Fruit fly (Drosophila melanogaster) whole organism, wandering third instar larva: Measurements from ENCODE around the gene CG14718.

Experiments used
- Abd-B ChIP-seq: fragments of >200 bp; optimal IDR thresholded peaks from 2 replicates; lab custom pipeline; 2017; ENCODE audit warnings: missing biosample characterization, missing genetic modification characterization
- HLH106 ChIP-seq: fragments of 200-800 bp; optimal IDR thresholded peaks from 3 replicates; lab custom pipeline; 2019; ENCODE audit warnings: missing biosample characterization, mild to moderate bottlenecking, missing genetic modification characterization, moderate library complexity
- N ChIP-seq: fragments of >200 bp; optimal IDR thresholded peaks from 2 replicates; lab custom pipeline; 2018; ENCODE audit warnings: missing biosample characterization, missing external identifiers, missing genetic modification characterization
- br ChIP-seq: fragments of 200-800 bp; sonication (Bioruptor generic); optimal IDR thresholded peaks from 2 replicates; lab custom pipeline; 2016; ENCODE audit warnings: missing biosample characterization, missing genetic modification characterization
- foxo ChIP-seq, 2 experiments: fragments of 200-800 bp; sonication (Bioruptor generic); optimal IDR thresholded peaks; 2 replicates in 1 of 2; 3 replicates in 1 of 2; lab custom pipeline; 2016 to 2017; ENCODE audit warnings: missing biosample characterization in 2 of 2, missing genetic modification characterization in 2 of 2
- fru ChIP-seq: fragments of 200-800 bp; sonication (Bioruptor generic); optimal IDR thresholded peaks from 3 replicates; lab custom pipeline; 2016; ENCODE audit warnings: missing biosample characterization, mild to moderate bottlenecking, missing genetic modification characterization
- h ChIP-seq: fragments of 200-800 bp; sonication (Bioruptor generic); optimal IDR thresholded peaks from 3 replicates; lab custom pipeline; 2016; ENCODE audit warnings: missing biosample characterization, mild to moderate bottlenecking, missing genetic modification characterization
- lola ChIP-seq: fragments of >200 bp; optimal IDR thresholded peaks from 2 replicates; lab custom pipeline; 2017; ENCODE audit warnings: missing biosample characterization, missing genetic modification characterization
- pan ChIP-seq: fragments of >200 bp; optimal IDR thresholded peaks from 2 replicates; lab custom pipeline; 2017
- psq ChIP-seq: fragments of 200-800 bp; sonication (Bioruptor generic); optimal IDR thresholded peaks from 3 replicates; lab custom pipeline; 2017; ENCODE audit warnings: missing biosample characterization, mild to moderate bottlenecking, missing genetic modification characterization, moderate library complexity
- sage ChIP-seq: fragments of 200-800 bp; sonication (Bioruptor generic); optimal IDR thresholded peaks from 2 replicates; lab custom pipeline; 2016; ENCODE audit warnings: missing biosample characterization, mild to moderate bottlenecking, missing genetic modification characterization
- tai ChIP-seq: sonication (Bioruptor generic); optimal IDR thresholded peaks from 2 replicates; lab custom pipeline; 2016; ENCODE audit warnings: missing biosample characterization, missing genetic modification characterization

DNA sequence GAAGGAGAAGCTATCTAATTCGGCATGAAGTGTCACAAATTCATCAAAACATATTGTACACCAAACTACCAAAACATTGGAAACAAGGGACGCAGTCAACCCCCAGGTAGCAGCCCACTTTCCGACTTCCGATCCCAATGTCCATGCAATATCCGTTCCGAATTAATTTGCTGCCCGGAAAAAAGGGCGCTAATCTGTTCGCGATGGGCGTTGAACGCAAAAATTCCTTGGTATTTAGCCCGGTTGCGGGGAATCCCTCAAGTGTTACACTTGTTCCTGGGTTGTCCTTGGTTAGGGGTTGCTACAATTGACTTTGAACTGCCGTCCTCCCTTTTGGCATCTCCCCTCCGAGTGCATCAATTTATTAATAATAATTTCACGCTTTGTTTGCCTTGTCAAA, 7.9 kb upstream of the CG14718 start:
- no peak for TF ChIP-seq fru (GFP tag; lab: Kevin White, UChicago)
- TF ChIP-seq tai = no peak
- no peak for TF ChIP-seq N (GFP tag; lab: Kevin White, UChicago)
- no peak for TF ChIP-seq HLH106 (tag; lab: Kevin White, UChicago)
- no peak for TF ChIP-seq psq (GFP tag; lab: Kevin White, UChicago)
- TF ChIP-seq h (GFP tag; lab: Kevin White, UChicago) = no peak
- TF ChIP-seq br (GFP tag; lab: Kevin White, UChicago) = no peak
- no peak for TF ChIP-seq Abd-B
- TF ChIP-seq lola (GFP tag; lab: Kevin White, UChicago) = no peak
- TF ChIP-seq foxo (GFP tag; optimal IDR thresholded peaks at IDR 0.05; lab: Kevin White, UChicago) = no peak
- TF ChIP-seq pan (lab: Kevin White, UChicago) = no peak
- TF ChIP-seq sage (GFP tag; lab: Kevin White, UChicago) = no peak
